Fruit fly (Drosophila melanogaster) whole organism, pupa: ENCODE measurements around the gene alpha-Est1.

ENCODE experiments used
- CG10348 ChIP-seq: fragments of 200-800 bp; sonication (Bioruptor generic); IDR thresholded peaks from 2 replicates; pipeline ENCODE4 v1.3.6; 2022; ENCODE audit warnings: missing biosample characterization, missing genetic modification characterization
- CG12605 ChIP-seq: fragments of 200-800 bp; sonication (Bioruptor generic); IDR thresholded peaks from 2 replicates; pipeline ENCODE4 v1.3.6; 2022; ENCODE audit warnings: missing biosample characterization, missing genetic modification characterization
- CG13204 ChIP-seq: fragments of 200-800 bp; sonication (Bioruptor generic); optimal IDR thresholded peaks from 2 replicates; lab custom pipeline; 2018; ENCODE audit warnings: missing biosample characterization, mild to moderate bottlenecking, missing genetic modification characterization, moderate library complexity
- CG14655 ChIP-seq: fragments of 200-800 bp; sonication (Bioruptor generic); optimal IDR thresholded peaks from 3 replicates; lab custom pipeline; 2017; ENCODE audit warnings: mild to moderate bottlenecking, missing biosample characterization, missing genetic modification reagents, missing genetic modification characterization
- CG15710 ChIP-seq: fragments of 200-800 bp; sonication (Bioruptor generic); optimal IDR thresholded peaks from 2 replicates; lab custom pipeline; 2018; ENCODE audit warnings: missing biosample characterization, mild to moderate bottlenecking, missing genetic modification characterization, moderate library complexity
- CG17806 ChIP-seq: fragments of 200-800 bp; sonication (Bioruptor generic); optimal IDR thresholded peaks from 2 replicates; lab custom pipeline; 2018; ENCODE audit warnings: missing biosample characterization, mild to moderate bottlenecking, missing genetic modification characterization, moderate library complexity
- CG32121 ChIP-seq: fragments of 200-800 bp; sonication (Bioruptor generic); IDR thresholded peaks from 2 replicates; pipeline ENCODE4 v1.3.6; 2022; ENCODE audit warnings: missing biosample characterization, missing genetic modification characterization
- CG34367 ChIP-seq: fragments of 200-800 bp; sonication (Bioruptor generic); optimal IDR thresholded peaks from 2 replicates; lab custom pipeline; 2018; ENCODE audit warnings: missing biosample characterization, mild to moderate bottlenecking, missing genetic modification characterization
- CG4496 ChIP-seq: fragments of 200-800 bp; sonication (Bioruptor generic); IDR thresholded peaks from 3 replicates; pipeline ENCODE4 v1.3.6; 2022; ENCODE audit warnings: missing biosample characterization, missing genetic modification characterization
- CG8159 ChIP-seq: fragments of 200-800 bp; sonication (Bioruptor generic); optimal IDR thresholded peaks from 3 replicates; lab custom pipeline; 2018; ENCODE audit warnings: missing biosample characterization, mild to moderate bottlenecking, missing genetic modification characterization, moderate library complexity
- CG8301 ChIP-seq: fragments of 200-800 bp; sonication (Bioruptor generic); optimal IDR thresholded peaks from 2 replicates; lab custom pipeline; 2018; ENCODE audit warnings: missing biosample characterization, mild to moderate bottlenecking, missing genetic modification characterization
- CG9948 ChIP-seq: fragments of 200-800 bp; sonication (Bioruptor generic); optimal IDR thresholded peaks from 2 replicates; lab custom pipeline; 2018; ENCODE audit warnings: missing biosample characterization, mild to moderate bottlenecking, missing genetic modification characterization, moderate library complexity
- D1 ChIP-seq: fragments of 200-800 bp; sonication (Bioruptor generic); optimal IDR thresholded peaks from 2 replicates; lab custom pipeline; 2018; ENCODE audit warnings: missing biosample characterization, mild to moderate bottlenecking, missing genetic modification characterization, moderate library complexity
- EcR ChIP-seq: fragments of 200-800 bp; sonication (Bioruptor generic); optimal IDR thresholded peaks from 3 replicates; lab custom pipeline; 2019; ENCODE audit warnings: missing biosample characterization, missing genetic modification characterization, mild to moderate bottlenecking, moderate library complexity, missing genetic modification reagents
- Ets98B ChIP-seq: fragments of 200-800 bp; sonication (Bioruptor generic); IDR thresholded peaks from 2 replicates; pipeline ENCODE4 v1.3.6; 2022; ENCODE audit warnings: missing biosample characterization, missing genetic modification characterization
- Pif1A ChIP-seq: fragments of 200-800 bp; sonication (Bioruptor generic); optimal IDR thresholded peaks from 3 replicates; lab custom pipeline; 2016; ENCODE audit warnings: missing biosample characterization, missing genetic modification characterization
- Pif1B ChIP-seq: fragments of 200-800 bp; sonication (Bioruptor generic); optimal IDR thresholded peaks from 3 replicates; lab custom pipeline; 2016; ENCODE audit warnings: missing biosample characterization, missing genetic modification characterization
- Snoo ChIP-seq: fragments of 200-800 bp; sonication (Bioruptor generic); optimal IDR thresholded peaks from 3 replicates; lab custom pipeline; 2017; ENCODE audit warnings: missing biosample characterization, mild to moderate bottlenecking, missing genetic modification characterization, inconsistent platforms
- fd96Ca ChIP-seq: fragments of 200-800 bp; sonication (Bioruptor generic); IDR thresholded peaks from 3 replicates; pipeline ENCODE4 v1.3.6; 2022; ENCODE audit warnings: missing biosample characterization, missing genetic modification characterization
- gl ChIP-seq: fragments of 200-800 bp; sonication (Bioruptor generic); optimal IDR thresholded peaks from 2 replicates; lab custom pipeline; 2018; ENCODE audit warnings: missing biosample characterization, mild to moderate bottlenecking, missing genetic modification characterization
- rn ChIP-seq: fragments of 200-800 bp; sonication (Bioruptor generic); IDR thresholded peaks from 2 replicates; pipeline ENCODE4 v1.3.6; 2022; ENCODE audit warnings: missing biosample characterization, missing genetic modification characterization

The alpha-Est1 gene

dm6 chr3R:7548808-7549744 is at the start of gene alpha-Est1:
alpha-Est1 (minus strand) TSS chr3R:7549124.
- TF ChIP-seq CG14655 (peak; percentile 13), fd96Ca (GFP tag; lab: Robert Waterston, UW) (peak; percentile 43; the same call in 1 of the 3 replicates), CG34367 (tag; lab: Kevin White, UChicago) (no peak), CG15710 (tag; lab: Kevin White, UChicago) (no peak), Pif1A (no peak), CG12605 (no peak), CG4496 (GFP tag; lab: Robert Waterston, UW) (no peak; the same call in 2 of the 3 replicates), rn (no peak), CG10348 (GFP tag; lab: Robert Waterston, UW) (no peak), CG17806 (no peak), Snoo (tag; lab: Kevin White, UChicago) (no peak), CG8301 (no peak), Ets98B (GFP tag; lab: Robert Waterston, UW) (peak; percentile 24; the same call in 1 of the 2 replicates)
- TF ChIP-seq, all 21 proteins: peak for 3

dm6 chr3R:7591189-7591588 is 42.3 kb upstream of the alpha-Est1 start:
- no peak for TF ChIP-seq CG10348 (GFP tag; lab: Robert Waterston, UW)

- TF ChIP-seq CG10348 (GFP tag; lab: Robert Waterston, UW) (no peak), CG8301 (no peak), CG9948 (no peak), CG13204 (GFP tag; lab: Kevin White, UChicago) (no peak), CG14655 (no peak), Ets98B (GFP tag; lab: Robert Waterston, UW) (no peak), Snoo (tag; lab: Kevin White, UChicago) (no peak), Pif1B (GFP tag; lab: Kevin White, UChicago) (no peak), CG12605 (no peak), rn (no peak), CG17806 (no peak)
Observed at dm6 chr3R:7572237-7572636, 23.3 kb upstream of the alpha-Est1 start.

- TF ChIP-seq Pif1A (no peak), fd96Ca (GFP tag; lab: Robert Waterston, UW) (no peak), Snoo (tag; lab: Kevin White, UChicago) (no peak), CG8301 (no peak), CG8159 (tag; lab: Kevin White, UChicago) (no peak), EcR (no peak), Pif1B (GFP tag; lab: Kevin White, UChicago) (no peak), gl (tag; lab: Kevin White, UChicago) (no peak), CG10348 (GFP tag; lab: Robert Waterston, UW) (no peak), CG9948 (no peak), CG14655 (no peak)
Observed at dm6 chr3R:7551708-7552107, 2.8 kb upstream of the alpha-Est1 start, which contains the start of gene CG45545. CG45545 (plus strand) TSS chr3R:7552008.

- no peak for TF ChIP-seq Ets98B (GFP tag; lab: Robert Waterston, UW)
- no peak for TF ChIP-seq CG8159 (tag; lab: Kevin White, UChicago)
- no peak for TF ChIP-seq CG15710 (tag; lab: Kevin White, UChicago)
- no peak for TF ChIP-seq Pif1B (GFP tag; lab: Kevin White, UChicago)
- TF ChIP-seq rn = no peak
- no peak for TF ChIP-seq CG34367 (tag; lab: Kevin White, UChicago)
- no peak for TF ChIP-seq Pif1A
Observed at dm6 chr3R:7541145-7541860, 7.6 kb downstream of the alpha-Est1 start, which contains the start of the genes alpha-Est3 and alpha-Est2. alpha-Est3 (minus strand) TSS chr3R:7541631. alpha-Est2 (plus strand) TSS chr3R:7541810.

dm6 chr3R:7538435-7538834 is 10.5 kb downstream of the alpha-Est1 start, which contains the start of gene alpha-Est4:
alpha-Est4 (minus strand) TSS chr3R:7538615.
- no peak for TF ChIP-seq CG34367 (tag; lab: Kevin White, UChicago)
- no peak for TF ChIP-seq D1
- no peak for TF ChIP-seq CG8301
- no peak for TF ChIP-seq EcR
- TF ChIP-seq CG13204 (GFP tag; lab: Kevin White, UChicago) = no peak
- TF ChIP-seq rn = no peak
- TF ChIP-seq CG12605 = no peak
- TF ChIP-seq fd96Ca (GFP tag; lab: Robert Waterston, UW) = no peak
- no peak for TF ChIP-seq gl (tag; lab: Kevin White, UChicago)
- TF ChIP-seq CG14655 = no peak
- TF ChIP-seq Pif1B (GFP tag; lab: Kevin White, UChicago) = no peak
- TF ChIP-seq Snoo (tag; lab: Kevin White, UChicago) = no peak
- TF ChIP-seq CG4496 (GFP tag; lab: Robert Waterston, UW) = no peak
- no peak for TF ChIP-seq CG8159 (tag; lab: Kevin White, UChicago)
- no peak for TF ChIP-seq CG10348 (GFP tag; lab: Robert Waterston, UW)
- no peak for TF ChIP-seq CG17806
- no peak for TF ChIP-seq CG32121 (GFP tag; lab: Robert Waterston, UW)
